Worm (Caenorhabditis elegans): ENCODE measurements around the gene sri-43.
"Not testable (repeated sequence)": the region's sequence is repeated elsewhere in the genome, so short reads cannot be mapped to it uniquely, and the experiment has no call there.

sri-43 gene

DNA sequence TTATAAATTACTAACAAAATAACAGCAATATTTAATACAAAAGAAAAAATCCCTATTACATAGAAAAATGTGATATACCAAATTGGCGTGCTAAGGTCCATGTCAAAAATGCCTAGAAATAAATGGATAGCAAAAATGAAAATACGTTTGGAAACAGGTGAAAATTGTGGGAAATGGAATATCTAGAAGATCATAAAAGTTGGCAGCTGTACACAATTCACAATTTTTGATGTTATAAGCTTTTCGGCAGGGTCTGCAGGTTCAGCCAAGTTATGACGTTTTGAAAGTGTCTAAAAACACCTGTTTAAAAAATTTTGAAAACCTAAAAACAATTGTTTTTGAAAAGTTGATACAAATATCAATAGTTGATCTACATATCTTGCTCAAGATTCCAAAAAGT is 1.6 kb downstream of the sri-43 start, which contains the start of gene sri-42:
Gene sri-42, minus strand, starts transcription at position 101 of the 400 bp plus-strand sequence.
- not testable (repeated sequence) for TF ChIP-seq hlh-15, ceh-24, dve-1 (tag; optimal IDR thresholded peaks at IDR 0.05)

DNA sequence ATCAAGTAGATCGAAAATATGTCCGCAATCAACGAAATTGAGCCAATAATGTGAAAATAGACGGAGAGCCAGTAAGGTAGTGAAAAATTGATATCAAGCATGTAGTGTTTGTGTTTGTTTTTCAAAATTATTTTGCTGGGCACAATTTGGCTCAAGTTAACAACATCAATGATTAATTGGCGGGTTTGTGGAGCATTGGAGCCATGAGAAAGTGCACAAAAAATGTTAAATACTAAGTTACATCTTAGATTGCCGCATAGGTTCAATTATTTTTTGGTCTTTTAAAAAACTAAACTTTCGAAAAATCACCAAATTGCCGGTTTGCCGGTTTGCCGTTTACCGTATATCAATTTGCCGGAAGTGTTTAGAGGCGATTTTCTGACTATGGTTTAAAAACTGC is 6.6 kb downstream of the sri-43 start, which contains the start of gene sri-54:
Gene sri-54, minus strand, starts transcription at position 101 of the 400 bp plus-strand sequence.
- TF ChIP-seq tbx-2 (tag; optimal IDR thresholded peaks at IDR 0.05) (no peak), Y22D7AL.16 (tag; optimal IDR thresholded peaks at IDR 0.05) (no peak), pros-1 (tag; optimal IDR thresholded peaks at IDR 0.05) (no peak), ceh-6 (GFP tag; optimal IDR thresholded peaks at IDR 0.05) (no peak)

DNA sequence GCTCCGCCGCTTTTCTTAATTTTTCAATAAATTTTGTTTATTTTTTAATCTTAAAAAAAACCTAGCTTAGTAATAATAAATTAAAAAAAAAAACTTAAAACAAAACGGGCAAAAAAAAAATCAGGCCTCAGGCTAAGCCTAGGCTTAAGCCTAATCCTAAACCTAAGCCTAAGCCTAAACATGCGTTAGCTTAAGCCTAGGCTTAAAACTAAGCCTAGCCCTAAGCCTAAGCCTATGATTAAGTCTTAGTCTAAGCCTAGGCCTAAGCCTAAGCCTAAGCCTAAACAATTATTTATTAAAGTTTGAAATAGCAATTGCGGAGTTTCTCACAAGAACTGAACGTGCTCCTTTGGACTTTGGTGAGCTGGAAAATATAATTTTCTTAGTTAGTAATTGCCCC is 9.2 kb downstream of the sri-43 start:
- TF ChIP-seq ceh-34 (tag; optimal IDR thresholded peaks at IDR 0.05) (no peak), odd-2 (tag; optimal IDR thresholded peaks at IDR 0.05) (no peak), F13H6.1 (tag; optimal IDR thresholded peaks at IDR 0.05) (no peak), sox-2 (GFP tag; IDR thresholded peaks at IDR 0.05) (no peak), elt-2 (tag; optimal IDR thresholded peaks at IDR 0.05) (no peak), dve-1 (tag; optimal IDR thresholded peaks at IDR 0.05) (peak; percentile 63), ama-1 (optimal IDR thresholded peaks at IDR 0.05) (no peak), pha-4 (tag; optimal IDR thresholded peaks at IDR 0.05) (no peak)

DNA sequence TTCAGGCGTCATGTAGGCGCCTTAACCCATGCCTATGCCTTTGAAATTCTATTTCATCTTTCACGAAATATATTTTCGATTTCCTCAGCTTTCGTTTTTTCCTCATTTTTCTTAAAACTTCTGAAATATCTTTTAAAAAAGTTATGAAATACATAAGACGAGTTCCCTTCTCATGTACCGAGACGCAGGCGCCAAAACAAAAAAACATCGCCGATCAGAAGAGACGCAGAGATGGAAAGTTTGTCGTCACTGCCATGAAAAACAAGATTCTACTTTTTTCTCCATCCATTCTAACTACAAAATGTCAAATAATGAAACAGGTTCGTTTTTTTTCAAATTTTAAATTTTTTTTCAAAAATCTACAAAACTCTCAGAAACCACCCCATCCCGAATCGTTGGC is 15.4 kb downstream of the sri-43 start, which contains the start of gene chil-24:
Gene chil-24, plus strand, starts transcription at position 156 of the 400 bp plus-strand sequence.
- TF ChIP-seq syd-9 (tag; optimal IDR thresholded peaks at IDR 0.05), result no peak
- TF ChIP-seq pros-1 (tag; optimal IDR thresholded peaks at IDR 0.05), result no peak
- TF ChIP-seq eyg-1 (tag; optimal IDR thresholded peaks at IDR 0.05), result no peak
- TF ChIP-seq ets-4 (tag; optimal IDR thresholded peaks at IDR 0.05), result no peak
- TF ChIP-seq pag-3 (tag; optimal IDR thresholded peaks at IDR 0.05; ENCODE audit: borderline replicate concordance), result no peak
- TF ChIP-seq unc-3 (GFP tag; conservative IDR thresholded peaks at IDR 0.05), result no peak
- no peak for TF ChIP-seq unc-3 (tag; optimal IDR thresholded peaks at IDR 0.05)
- TF ChIP-seq ceh-9 (tag; optimal IDR thresholded peaks at IDR 0.05), result no peak
- TF ChIP-seq F13H6.1 (tag; optimal IDR thresholded peaks at IDR 0.05), result no peak
- TF ChIP-seq K02D7.2 (tag; optimal IDR thresholded peaks at IDR 0.05), result no peak
- no peak for TF ChIP-seq madf-2 (tag; optimal IDR thresholded peaks at IDR 0.05)
- no peak for TF ChIP-seq elt-2 (tag; optimal IDR thresholded peaks at IDR 0.05)
- TF ChIP-seq pha-4 (tag; optimal IDR thresholded peaks at IDR 0.05), result no peak
- TF ChIP-seq tbx-2 (tag; optimal IDR thresholded peaks at IDR 0.05), result no peak
- no peak for TF ChIP-seq ama-1 (optimal IDR thresholded peaks at IDR 0.05)
- no peak for TF ChIP-seq hlh-13 (GFP tag; optimal IDR thresholded peaks at IDR 0.05)

DNA sequence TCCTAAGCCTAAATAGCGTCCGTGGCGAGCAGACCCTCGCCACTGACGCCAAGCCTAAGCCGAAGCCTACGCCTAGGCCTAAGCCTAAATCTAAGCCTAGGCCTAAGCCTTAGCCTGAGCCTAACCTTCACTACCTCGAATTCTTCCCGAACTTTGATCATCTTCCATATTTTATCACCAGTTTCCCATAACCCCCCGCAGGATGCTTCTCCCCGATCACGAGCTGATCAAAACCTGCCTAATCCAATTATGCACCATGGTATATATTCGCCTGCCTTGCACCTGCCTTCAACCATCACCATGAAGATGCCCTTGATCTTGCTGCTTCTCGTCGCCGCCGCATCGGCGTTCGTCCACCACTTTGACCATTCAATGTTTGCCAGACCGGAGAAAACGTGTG is 17.7 kb downstream of the sri-43 start, which contains the start of gene ins-31:
Gene ins-31, plus strand, starts transcription at position 301 of the 400 bp plus-strand sequence.
- TF ChIP-seq odd-2 (tag; optimal IDR thresholded peaks at IDR 0.05); fkh-10 (GFP tag; optimal IDR thresholded peaks at IDR 0.05); K02D7.2 (tag; optimal IDR thresholded peaks at IDR 0.05): not testable (repeated sequence)

DNA sequence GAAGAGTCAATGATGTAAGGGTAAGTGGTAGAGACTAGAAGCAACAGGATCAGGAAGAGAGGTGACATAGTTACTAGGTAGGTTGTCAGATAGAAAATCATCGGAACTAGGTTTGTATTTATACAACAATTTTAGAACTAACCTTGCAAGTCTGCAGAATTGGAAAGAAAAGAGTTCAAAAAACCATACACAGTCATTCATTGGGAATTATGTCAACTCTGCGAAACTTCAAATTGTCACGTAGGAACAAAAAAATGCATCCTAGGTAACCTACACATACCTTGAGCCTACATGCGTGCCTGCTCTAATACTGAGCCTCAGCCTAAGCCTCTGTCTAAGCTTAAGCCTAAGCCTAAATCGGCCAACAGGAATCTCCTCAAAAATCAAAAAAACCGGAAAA is 18.1 kb downstream of the sri-43 start, which contains the start of gene ins-19:
Gene ins-19, minus strand, starts transcription at position 101 of the 400 bp plus-strand sequence.
- TF ChIP-seq K02D7.2 (tag; optimal IDR thresholded peaks at IDR 0.05) (no peak), sox-2 (GFP tag; IDR thresholded peaks at IDR 0.05) (no peak), gmeb-2 (tag; optimal IDR thresholded peaks at IDR 0.05) (no peak), elt-2 (tag; optimal IDR thresholded peaks at IDR 0.05) (no peak), sdc-2 (tag; optimal IDR thresholded peaks at IDR 0.05) (no peak), ceh-9 (tag; optimal IDR thresholded peaks at IDR 0.05) (no peak), tbx-7 (tag; optimal IDR thresholded peaks at IDR 0.05) (no peak), ets-4 (tag; optimal IDR thresholded peaks at IDR 0.05) (no peak), lin-11 (tag; optimal IDR thresholded peaks at IDR 0.05) (no peak), ceh-34 (tag; optimal IDR thresholded peaks at IDR 0.05) (no peak)

DNA sequence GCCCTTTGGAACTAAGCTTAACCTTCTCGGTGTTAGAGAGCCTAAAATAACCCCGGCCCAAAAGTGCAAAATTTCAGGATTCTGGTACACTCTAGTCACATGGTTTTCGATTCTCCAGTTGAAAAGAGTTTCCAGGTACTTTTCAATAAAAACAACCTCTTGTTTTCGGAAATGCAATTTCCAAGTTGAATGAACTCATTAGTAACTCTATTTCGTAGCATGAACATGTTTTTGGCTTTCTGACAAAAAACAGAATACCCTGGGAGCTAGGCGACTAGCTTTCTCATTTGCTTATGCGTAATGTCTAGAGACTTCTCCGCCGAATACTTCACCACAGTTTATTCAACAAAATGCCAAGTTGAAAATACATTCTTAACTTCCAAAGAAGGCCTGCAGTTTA is 21.2 kb downstream of the sri-43 start, which contains the start of gene srh-71:
Gene srh-71, plus strand, starts transcription at position 301 of the 400 bp plus-strand sequence.
- TF ChIP-seq F13H6.1 (tag; optimal IDR thresholded peaks at IDR 0.05) (no peak), C08G9.2 (tag; optimal IDR thresholded peaks at IDR 0.05) (no peak), sox-4 (tag; optimal IDR thresholded peaks at IDR 0.05) (no peak), odd-2 (tag; optimal IDR thresholded peaks at IDR 0.05) (no peak), fkh-10 (GFP tag; optimal IDR thresholded peaks at IDR 0.05) (no peak)
